Worm (Caenorhabditis elegans) whole organism, young adult: Measurements from ENCODE around the gene C10G8.3.

Experiments used
- B0336.3 ChIP-seq: fragments of 200-800 bp; sonication (Bioruptor generic); IDR thresholded peaks from 2 replicates; pipeline ENCODE4 v1.3.6; 2022; ENCODE audit warnings: missing genetic modification characterization, missing compliant biosample characterization
- F10E7.11 ChIP-seq: sonication (generic microtip); optimal IDR thresholded peaks from 2 replicates; lab custom pipeline; 2017; ENCODE audit warnings: mild to moderate bottlenecking, missing genetic modification characterization, moderate library complexity, missing compliant biosample characterization
- F22D6.2 ChIP-seq: sonication (generic microtip); optimal IDR thresholded peaks from 2 replicates; lab custom pipeline; 2016; ENCODE audit warnings: mild to moderate bottlenecking, missing genetic modification characterization, missing compliant biosample characterization
- F37B4.10 ChIP-seq: fragments of 200-800 bp; sonication (Bioruptor generic); IDR thresholded peaks from 2 replicates; pipeline ENCODE4 v1.3.6; 2022; ENCODE audit warnings: missing genetic modification characterization, missing compliant biosample characterization
- F49E8.2 ChIP-seq: sonication (generic microtip); optimal IDR thresholded peaks from 3 replicates; lab custom pipeline; 2017; ENCODE audit warnings: missing genetic modification characterization, mild to moderate bottlenecking, missing compliant biosample characterization, antibody characterized with exemption, moderate library complexity; ENCODE audit not compliant: insufficient read depth
- F55B11.4 ChIP-seq: sonication (generic microtip); optimal IDR thresholded peaks from 2 replicates; lab custom pipeline; 2016; ENCODE audit warnings: missing compliant biosample characterization, missing genetic modification characterization, borderline replicate concordance; ENCODE audit not compliant: insufficient read depth
- F57A8.1 ChIP-seq: fragments of 200-800 bp; sonication (Bioruptor generic); optimal IDR thresholded peaks from 2 replicates; lab custom pipeline; 2018; ENCODE audit warnings: mild to moderate bottlenecking, missing genetic modification characterization, moderate library complexity, missing compliant biosample characterization
- ZK185.1 ChIP-seq: sonication (generic microtip); optimal IDR thresholded peaks from 2 replicates; lab custom pipeline; 2016; ENCODE audit warnings: mild to moderate bottlenecking, missing genetic modification characterization, missing compliant biosample characterization; ENCODE audit not compliant: poor library complexity, severe bottlenecking
- atf-7 ChIP-seq: sonication (generic microtip); optimal IDR thresholded peaks from 2 replicates; lab custom pipeline; 2017; ENCODE audit warnings: mild to moderate bottlenecking, missing genetic modification characterization, missing compliant biosample characterization
- athp-1 ChIP-seq: sonication (generic microtip); optimal IDR thresholded peaks from 2 replicates; lab custom pipeline; 2017; ENCODE audit warnings: mild to moderate bottlenecking, missing genetic modification characterization, missing compliant biosample characterization
- ceh-27 ChIP-seq: fragments of 200-800 bp; sonication (Bioruptor generic); optimal IDR thresholded peaks from 2 replicates; lab custom pipeline; 2018; ENCODE audit warnings: mild to moderate bottlenecking, missing genetic modification characterization, moderate library complexity, missing compliant biosample characterization
- ceh-40 ChIP-seq: fragments of 200-800 bp; sonication (Bioruptor generic); IDR thresholded peaks from 2 replicates; pipeline ENCODE4 v1.3.6; 2022; ENCODE audit warnings: missing genetic modification characterization, missing compliant biosample characterization
- ceh-79 ChIP-seq: sonication (generic microtip); optimal IDR thresholded peaks from 2 replicates; lab custom pipeline; 2017; ENCODE audit warnings: mild to moderate bottlenecking, missing genetic modification characterization, missing compliant biosample characterization
- chd-7 ChIP-seq: sonication (generic microtip); optimal IDR thresholded peaks from 2 replicates; lab custom pipeline; 2016; ENCODE audit warnings: mild to moderate bottlenecking, missing genetic modification characterization, moderate library complexity, missing compliant biosample characterization
- die-1 ChIP-seq: sonication (generic microtip); optimal IDR thresholded peaks from 2 replicates; lab custom pipeline; 2016; ENCODE audit warnings: missing genotype, mild to moderate bottlenecking, missing genetic modification characterization, missing compliant biosample characterization
- ets-4 ChIP-seq: fragments of 200-800 bp; sonication (Bioruptor generic); optimal IDR thresholded peaks from 2 replicates; lab custom pipeline; 2018; ENCODE audit warnings: mild to moderate bottlenecking, missing genetic modification characterization, missing compliant biosample characterization
- fkh-3 ChIP-seq: sonication (generic microtip); optimal IDR thresholded peaks from 2 replicates; lab custom pipeline; 2016; ENCODE audit warnings: mild to moderate bottlenecking, missing genetic modification characterization, missing compliant biosample characterization
- hlh-12 ChIP-seq: sonication (generic microtip); optimal IDR thresholded peaks from 2 replicates; lab custom pipeline; 2016; ENCODE audit warnings: missing genetic modification characterization, missing compliant biosample characterization
- hlh-26 ChIP-seq: fragments of 200-800 bp; sonication (Bioruptor generic); conservative IDR thresholded peaks from 2 replicates; pipeline ENCODE4 v1.3.6; 2022; ENCODE audit warnings: missing genetic modification reagents, missing genetic modification characterization, missing compliant biosample characterization
- hmg-20 ChIP-seq: fragments of 200-800 bp; sonication (Bioruptor generic); IDR thresholded peaks from 2 replicates; pipeline ENCODE4 v1.3.6; 2022; ENCODE audit warnings: missing genetic modification reagents, missing genetic modification characterization, missing compliant biosample characterization
- lag-1 ChIP-seq: fragments of 200-800 bp; sonication (Bioruptor generic); IDR thresholded peaks from 2 replicates; pipeline ENCODE4 v1.3.6; 2022; ENCODE audit warnings: missing genetic modification reagents, missing genetic modification characterization, missing compliant biosample characterization
- let-607 ChIP-seq, 2 experiments: fragments of 200-800 bp in 1 of 2; sonication (Bioruptor generic) in 1 of 2; sonication (generic microtip) in 1 of 2; optimal IDR thresholded peaks; 2 replicates each; lab custom pipeline; 2016 to 2018; ENCODE audit warnings: mild to moderate bottlenecking in 2 of 2, missing compliant biosample characterization in 2 of 2, missing genetic modification characterization in 2 of 2, moderate library complexity in 2 of 2, missing genotype in 1 of 2
- lin-40 ChIP-seq: sonication (generic microtip); optimal IDR thresholded peaks from 2 replicates; lab custom pipeline; 2016; ENCODE audit warnings: missing genetic modification characterization, mild to moderate bottlenecking, missing compliant biosample characterization, missing genotype, missing genetic modification reagents
- lin-54 ChIP-seq: fragments of 200-800 bp; sonication (Bioruptor generic); optimal IDR thresholded peaks from 2 replicates; lab custom pipeline; 2018; ENCODE audit warnings: mild to moderate bottlenecking, missing genetic modification characterization, missing compliant biosample characterization
- lsl-1 ChIP-seq: fragments of 200-800 bp; sonication (Bioruptor generic); optimal IDR thresholded peaks from 2 replicates; lab custom pipeline; 2018; ENCODE audit warnings: mild to moderate bottlenecking, missing genetic modification characterization, moderate library complexity, missing compliant biosample characterization
- mel-28 ChIP-seq: sonication (generic microtip); optimal IDR thresholded peaks from 2 replicates; lab custom pipeline; 2016; ENCODE audit warnings: borderline replicate concordance, mild to moderate bottlenecking, missing genetic modification characterization, missing compliant biosample characterization
- nfya-2 ChIP-seq: fragments of 200-800 bp; sonication (Bioruptor generic); IDR thresholded peaks from 2 replicates; pipeline ENCODE4 v1.3.6; 2022; ENCODE audit warnings: missing genetic modification reagents, missing genetic modification characterization, missing compliant biosample characterization
- nhr-179 ChIP-seq: sonication (generic microtip); optimal IDR thresholded peaks from 2 replicates; lab custom pipeline; 2016; ENCODE audit warnings: mild to moderate bottlenecking, missing genetic modification characterization, missing compliant biosample characterization
- nhr-27 ChIP-seq: fragments of 200-800 bp; sonication (Bioruptor generic); optimal IDR thresholded peaks from 2 replicates; lab custom pipeline; 2018; ENCODE audit warnings: mild to moderate bottlenecking, missing genetic modification characterization, moderate library complexity, missing compliant biosample characterization
- rec-8 ChIP-seq, 2 experiments: sonication (generic microtip); optimal IDR thresholded peaks; 2 replicates each; lab custom pipeline; 2016; ENCODE audit warnings: mild to moderate bottlenecking in 2 of 2, missing genetic modification characterization in 2 of 2, missing genetic modification reagents in 2 of 2, missing genotype in 2 of 2, missing biosample characterization in 1 of 2, missing compliant biosample characterization in 1 of 2, moderate library complexity in 1 of 2
- sptf-2 ChIP-seq: fragments of 200-800 bp; sonication (Bioruptor generic); optimal IDR thresholded peaks from 2 replicates; lab custom pipeline; 2018; ENCODE audit warnings: mild to moderate bottlenecking, missing genetic modification characterization, missing compliant biosample characterization
- ztf-22 ChIP-seq: fragments of 200-800 bp; sonication (Bioruptor generic); optimal IDR thresholded peaks from 2 replicates; lab custom pipeline; 2018; ENCODE audit warnings: mild to moderate bottlenecking, missing genetic modification characterization, moderate library complexity, missing compliant biosample characterization
- ztf-25 ChIP-seq: fragments of 200-800 bp; sonication (Bioruptor generic); IDR thresholded peaks from 2 replicates; pipeline ENCODE4 v1.3.6; 2022; ENCODE audit warnings: missing genetic modification reagents, missing genetic modification characterization, missing compliant biosample characterization

The C10G8.3 gene

DNA sequence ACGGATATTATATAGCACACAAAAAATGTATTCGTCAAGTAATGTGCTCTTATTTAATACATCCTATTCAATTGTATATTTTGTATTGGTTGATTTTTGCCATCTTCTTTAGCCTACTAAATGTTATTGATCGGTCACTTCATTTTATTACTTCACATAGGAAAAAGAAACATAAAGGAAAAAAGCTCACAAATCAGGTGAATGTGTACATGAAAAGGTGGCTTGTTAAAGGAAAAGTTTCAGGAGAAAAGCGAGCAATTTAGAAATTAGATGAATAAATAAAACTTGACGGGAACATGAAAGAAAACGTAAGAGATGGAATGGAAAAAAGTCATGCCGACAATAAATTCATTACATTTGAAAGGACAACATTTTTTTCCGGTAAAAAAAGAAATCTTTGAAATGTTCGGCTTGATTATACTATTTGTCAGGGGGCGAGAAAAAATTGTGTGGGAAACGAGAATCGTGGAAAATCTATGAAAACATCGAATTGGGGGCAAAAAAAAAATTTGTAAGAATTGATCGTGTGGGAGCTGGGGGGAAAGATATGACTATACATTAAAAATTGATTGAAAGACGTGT lies 37.0 kb upstream of the C10G8.3 start (continued):
- TF ChIP-seq chd-7 (tag; lab: Kevin White, UChicago) (no peak), let-607 (tag; optimal IDR thresholded peaks at IDR 0.05; lab: Kevin White, UChicago) (no peak), ceh-27 (GFP tag; lab: Kevin White, UChicago) (no peak), ztf-22 (no peak)

DNA sequence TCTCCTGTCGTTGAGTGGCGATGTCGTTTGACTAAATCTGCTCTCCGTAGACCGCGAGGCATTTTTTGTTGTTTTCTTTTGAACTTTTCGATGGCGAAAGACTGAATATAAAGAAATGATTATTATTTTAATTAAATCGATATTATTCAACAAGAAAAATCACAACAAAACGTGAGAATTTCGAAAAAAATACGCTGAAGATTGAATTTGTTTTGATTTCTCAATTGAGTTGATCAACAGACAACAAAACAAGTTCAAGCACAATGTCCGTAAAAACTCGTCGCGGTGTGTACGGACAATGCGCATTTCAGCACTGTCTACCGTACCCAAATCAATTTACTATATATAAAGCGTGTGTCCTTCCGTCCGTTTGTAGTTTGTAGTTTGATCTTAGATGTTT lies 34.6 kb upstream of the C10G8.3 start, which contains the start of gene B0238.9:
Gene B0238.9 (minus strand): TSS at position 101 of the 400 bp plus-strand sequence.
- peak; percentile 26 for TF ChIP-seq lsl-1 (GFP tag; lab: Kevin White, UChicago)
- TF ChIP-seq atf-7 (tag; lab: Kevin White, UChicago), result no peak
- TF ChIP-seq lin-40 (tag; lab: Kevin White, UChicago), result no peak
- TF ChIP-seq, all 124 proteins: peak for 1

- TF ChIP-seq die-1 (peak; percentile 48), ets-4 (GFP tag; lab: Kevin White, UChicago) (peak; percentile 76), ztf-22 (peak; percentile 80), nhr-27 (tag; lab: Kevin White, UChicago) (peak; percentile 51), rec-8 (tag; optimal IDR thresholded peaks at IDR 0.05; lab: Kevin White, UChicago) (peak; percentile 3 to 18), sptf-2 (GFP tag; lab: Kevin White, UChicago) (peak; percentile 61), fkh-3 (tag; lab: Kevin White, UChicago) (peak; percentile 57), athp-1 (tag; lab: Kevin White, UChicago) (peak; percentile 10), F55B11.4 (tag; lab: Kevin White, UChicago) (peak; percentile 42), lin-54 (GFP tag; lab: Kevin White, UChicago) (peak; percentile 5), F57A8.1 (GFP tag; lab: Kevin White, UChicago) (peak; percentile 52), hlh-12 (tag; lab: Kevin White, UChicago) (peak; percentile 58), nhr-179 (peak; percentile 15), ceh-79 (tag; lab: Kevin White, UChicago) (peak; percentile 72)
Observed at ce11 chrV:5284270-5284980, 28.1 kb upstream of the C10G8.3 start.

- TF ChIP-seq ZK185.1 (no peak), mel-28 (tag; lab: Kevin White, UChicago) (no peak), F10E7.11 (tag; lab: Kevin White, UChicago) (no peak), lag-1 (GFP tag; lab: Robert Waterston, UW) (no peak), ceh-40 (GFP tag; lab: Robert Waterston, UW) (no peak), F37B4.10 (no peak), ztf-25 (GFP tag; lab: Robert Waterston, UW) (no peak), nfya-2 (GFP tag; lab: Robert Waterston, UW) (no peak), B0336.3 (no peak), lin-40 (tag; lab: Kevin White, UChicago) (no peak), hmg-20 (GFP tag; lab: Robert Waterston, UW) (no peak), F49E8.2 (tag; lab: Kevin White, UChicago) (no peak), hlh-26 (no peak), F22D6.2 (tag; lab: Kevin White, UChicago) (no peak)
Observed at ce11 chrV:5287273-5287672, 25.3 kb upstream of the C10G8.3 start, which contains the start of gene Y49G5A.1. Gene Y49G5A.1, minus strand, starts transcription at chrV:5287373.
